Worm (Caenorhabditis elegans) whole organism, L2 larva: ENCODE measurements around the gene srx-85.

ENCODE experiments used
- C34F6.9 ChIP-seq: fragments of 150-350 bp; optimal IDR thresholded peaks from 2 replicates; lab custom pipeline; 2014; ENCODE audit warnings: missing biosample characterization, missing genetic modification characterization
- F13H6.1 ChIP-seq: sonication (generic microtip); optimal IDR thresholded peaks from 2 replicates; lab custom pipeline; 2016; ENCODE audit warnings: missing genetic modification characterization, missing compliant biosample characterization
- R02D3.7 ChIP-seq: fragments of 150-350 bp; optimal IDR thresholded peaks from 2 replicates; lab custom pipeline; 2014; ENCODE audit warnings: missing biosample characterization, missing genetic modification characterization
- Y55F3AM.14 ChIP-seq: fragments of 200-800 bp; sonication (Bioruptor generic); optimal IDR thresholded peaks from 2 replicates; lab custom pipeline; 2018; ENCODE audit warnings: mild to moderate bottlenecking, missing genetic modification characterization, missing compliant biosample characterization
- ZK546.5 ChIP-seq: sonication (generic microtip); optimal IDR thresholded peaks from 2 replicates; lab custom pipeline; 2017; ENCODE audit warnings: missing biosample characterization, missing genetic modification characterization
- alr-1 ChIP-seq: fragments of 150-350 bp; optimal IDR thresholded peaks from 2 replicates; lab custom pipeline; 2014; ENCODE audit warnings: missing biosample characterization, missing genetic modification characterization
- aly-2 ChIP-seq: fragments of 150-350 bp; optimal IDR thresholded peaks from 2 replicates; lab custom pipeline; 2014; ENCODE audit warnings: missing biosample characterization, missing genetic modification characterization
- ama-1 ChIP-seq: fragments of 150-350 bp; optimal IDR thresholded peaks from 2 replicates; lab custom pipeline; 2018; ENCODE audit warnings: inconsistent platforms
- blmp-1 ChIP-seq: sonication (generic microtip); optimal IDR thresholded peaks from 2 replicates; lab custom pipeline; 2017; ENCODE audit warnings: missing genetic modification characterization, mild to moderate bottlenecking, missing compliant biosample characterization, antibody characterized with exemption, moderate library complexity; ENCODE audit not compliant: insufficient read depth
- ceh-16 ChIP-seq: fragments of 150-350 bp; optimal IDR thresholded peaks from 2 replicates; lab custom pipeline; 2014; ENCODE audit warnings: missing biosample characterization, missing genetic modification characterization
- ceh-82 ChIP-seq: fragments of 150-350 bp; optimal IDR thresholded peaks from 2 replicates; lab custom pipeline; 2014; ENCODE audit warnings: missing biosample characterization, missing genetic modification characterization
- dmd-4 ChIP-seq: sonication (generic microtip); optimal IDR thresholded peaks from 2 replicates; lab custom pipeline; 2017; ENCODE audit warnings: missing biosample characterization, missing genetic modification characterization
- egl-27 ChIP-seq: sonication (generic microtip); optimal IDR thresholded peaks from 3 replicates; lab custom pipeline; 2017; ENCODE audit warnings: missing biosample characterization, missing genetic modification reagents, missing genetic modification characterization
- elt-1 ChIP-seq: fragments of 150-350 bp; optimal IDR thresholded peaks from 2 replicates; lab custom pipeline; 2014; ENCODE audit warnings: missing biosample characterization, missing genetic modification characterization
- elt-3 ChIP-seq: sonication (generic microtip); optimal IDR thresholded peaks from 2 replicates; lab custom pipeline; 2017; ENCODE audit warnings: missing biosample characterization, missing genetic modification characterization
- fos-1 ChIP-seq: fragments of 150-350 bp; optimal IDR thresholded peaks from 2 replicates; lab custom pipeline; 2014; ENCODE audit warnings: missing biosample characterization, missing genetic modification characterization
- gmeb-1 ChIP-seq: fragments of 150-350 bp; optimal IDR thresholded peaks from 2 replicates; lab custom pipeline; 2014; ENCODE audit warnings: missing biosample characterization, missing genetic modification characterization
- lin-11 ChIP-seq: fragments of 150-350 bp; sonication (generic microtip); optimal IDR thresholded peaks from 2 replicates; lab custom pipeline; 2014; ENCODE audit warnings: missing biosample characterization, missing genetic modification characterization, inconsistent platforms, mixed read lengths
- lin-13 ChIP-seq: fragments of 150-350 bp; optimal IDR thresholded peaks from 2 replicates; lab custom pipeline; 2014; ENCODE audit warnings: missing biosample characterization, missing genetic modification reagents, missing genetic modification characterization
- lin-39 ChIP-seq: fragments of 150-350 bp; optimal IDR thresholded peaks from 2 replicates; lab custom pipeline; 2014; ENCODE audit warnings: missing biosample characterization, missing genetic modification reagents, missing genetic modification characterization
- mbf-1 ChIP-seq: sonication (generic microtip); optimal IDR thresholded peaks from 2 replicates; lab custom pipeline; 2017; ENCODE audit warnings: missing biosample characterization, missing genetic modification characterization
- mdl-1 ChIP-seq, 2 experiments: fragments of 150-350 bp in 1 of 2; sonication (generic microtip) in 1 of 2; optimal IDR thresholded peaks; 2 replicates each; lab custom pipeline; 2017; ENCODE audit warnings: missing biosample characterization in 2 of 2, missing genetic modification characterization in 2 of 2
- nhr-10 ChIP-seq: sonication (generic microtip); optimal IDR thresholded peaks from 2 replicates; lab custom pipeline; 2017; ENCODE audit warnings: missing biosample characterization, missing genetic modification characterization
- nhr-12 ChIP-seq: fragments of 150-350 bp; optimal IDR thresholded peaks from 2 replicates; lab custom pipeline; 2014; ENCODE audit warnings: missing biosample characterization, missing genetic modification characterization
- nhr-129 ChIP-seq: fragments of 150-350 bp; optimal IDR thresholded peaks from 2 replicates; lab custom pipeline; 2014; ENCODE audit warnings: missing biosample characterization, missing genetic modification characterization
- nhr-21 ChIP-seq: fragments of 150-350 bp; optimal IDR thresholded peaks from 2 replicates; lab custom pipeline; 2014; ENCODE audit warnings: missing biosample characterization, missing genetic modification characterization
- nhr-23 ChIP-seq: fragments of 150-350 bp; optimal IDR thresholded peaks from 2 replicates; lab custom pipeline; 2014; ENCODE audit warnings: missing biosample characterization, missing genetic modification reagents, missing genetic modification characterization
- nhr-237 ChIP-seq: fragments of 150-350 bp; optimal IDR thresholded peaks from 2 replicates; lab custom pipeline; 2014; ENCODE audit warnings: missing biosample characterization, missing genetic modification characterization
- nhr-25 ChIP-seq: fragments of 150-350 bp; sonication (generic microtip); optimal IDR thresholded peaks from 3 replicates; lab custom pipeline; 2014; ENCODE audit warnings: missing biosample characterization, missing genetic modification characterization
- nhr-6 ChIP-seq: fragments of 150-350 bp; optimal IDR thresholded peaks from 2 replicates; lab custom pipeline; 2014; ENCODE audit warnings: missing biosample characterization, missing genetic modification characterization
- nhr-77 ChIP-seq: fragments of 150-350 bp; optimal IDR thresholded peaks from 2 replicates; lab custom pipeline; 2014; ENCODE audit warnings: missing biosample characterization, missing genetic modification characterization
- peb-1 ChIP-seq: fragments of 150-350 bp; optimal IDR thresholded peaks from 2 replicates; lab custom pipeline; 2014; ENCODE audit warnings: missing biosample characterization, missing genetic modification characterization
- sem-4 ChIP-seq: fragments of 150-350 bp; optimal IDR thresholded peaks from 2 replicates; lab custom pipeline; 2014; ENCODE audit warnings: missing biosample characterization, missing genetic modification reagents, missing genetic modification characterization
- skn-1 ChIP-seq: sonication (generic microtip); optimal IDR thresholded peaks from 2 replicates; lab custom pipeline; 2017; ENCODE audit warnings: missing biosample characterization, missing genetic modification characterization
- sma-3 ChIP-seq: sonication (generic microtip); optimal IDR thresholded peaks from 2 replicates; lab custom pipeline; 2016; ENCODE audit warnings: missing genetic modification reagents, missing genetic modification characterization, missing compliant biosample characterization
- sma-9 ChIP-seq, 2 experiments: fragments of 150-350 bp in 1 of 2; sonication (generic microtip) in 1 of 2; optimal IDR thresholded peaks; 2 replicates each; lab custom pipeline; 2014 to 2016; ENCODE audit warnings: missing genetic modification characterization in 2 of 2, mild to moderate bottlenecking in 1 of 2, missing biosample characterization in 1 of 2, missing compliant biosample characterization in 1 of 2, missing genetic modification reagents in 1 of 2, moderate library complexity in 1 of 2
- snpc-4 ChIP-seq: fragments of 150-350 bp; optimal IDR thresholded peaks from 2 replicates; lab custom pipeline; 2014; ENCODE audit warnings: missing biosample characterization, missing genetic modification characterization
- unc-39 ChIP-seq: fragments of 150-350 bp; optimal IDR thresholded peaks from 2 replicates; lab custom pipeline; 2014; ENCODE audit warnings: missing biosample characterization, missing genetic modification characterization
- unc-55 ChIP-seq: fragments of 150-350 bp; sonication (generic microtip); optimal IDR thresholded peaks from 3 replicates; lab custom pipeline; 2014; ENCODE audit warnings: missing biosample characterization, missing genetic modification reagents, missing genetic modification characterization
- unc-62 ChIP-seq: fragments of 150-350 bp; optimal IDR thresholded peaks from 2 replicates; lab custom pipeline; 2014; ENCODE audit warnings: missing biosample characterization, missing genetic modification reagents, missing genetic modification characterization
- ztf-1 ChIP-seq: fragments of 200-800 bp; sonication (Bioruptor generic); conservative IDR thresholded peaks from 2 replicates; pipeline ENCODE4 v1.3.6; 2022; ENCODE audit warnings: missing genetic modification characterization, missing compliant biosample characterization
- ztf-11 ChIP-seq: sonication (generic microtip); optimal IDR thresholded peaks from 2 replicates; lab custom pipeline; 2017; ENCODE audit warnings: missing biosample characterization, missing genetic modification characterization
- ztf-4 ChIP-seq: fragments of 150-350 bp; optimal IDR thresholded peaks from 2 replicates; lab custom pipeline; 2014; ENCODE audit warnings: missing biosample characterization, missing genetic modification characterization

The srx-85 gene

DNA sequence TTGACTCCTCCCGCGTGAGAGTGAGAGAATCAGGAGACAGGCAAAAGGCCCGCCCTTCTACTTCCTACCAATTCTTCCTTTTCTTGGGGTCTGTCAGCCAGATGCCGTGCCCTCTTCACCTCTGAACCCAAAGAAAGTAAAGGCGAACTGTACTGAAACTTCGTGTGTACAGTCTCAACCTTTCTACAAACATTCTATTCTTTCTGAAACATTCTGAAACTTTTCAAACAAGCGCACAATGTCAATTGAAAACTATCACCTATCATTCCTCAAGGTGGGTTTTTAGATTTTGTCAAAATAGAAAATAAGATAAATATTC is 20.0 kb upstream of the srx-85 start:
- peak; percentile 63 for TF ChIP-seq ama-1
- TF ChIP-seq ztf-1: no peak
- TF ChIP-seq sma-9 (GFP tag; optimal IDR thresholded peaks at IDR 0.05; lab: Kevin White, UChicago): no peak
- no peak for TF ChIP-seq sma-9 (tag; optimal IDR thresholded peaks at IDR 0.05; lab: Kevin White, UChicago)

DNA sequence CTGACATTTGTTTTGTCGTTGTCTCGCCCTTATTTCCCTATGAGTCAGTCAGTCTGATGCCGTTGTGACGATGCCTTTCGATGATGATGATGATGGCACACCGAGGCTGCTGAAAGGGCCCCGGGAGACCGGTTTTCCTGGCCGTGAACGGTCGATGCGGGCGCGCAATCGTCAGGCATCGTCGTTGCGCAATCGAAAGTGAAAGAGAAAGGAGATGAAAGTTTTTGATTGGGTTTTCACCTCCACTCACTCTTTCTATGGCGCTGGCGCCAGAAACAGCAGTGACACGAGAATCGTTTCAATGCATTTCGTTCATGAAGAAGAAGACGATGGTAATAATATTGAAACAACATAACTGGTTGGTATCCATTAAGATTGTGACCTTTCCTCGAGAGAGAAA is 19.5 kb upstream of the srx-85 start:
- TF ChIP-seq sem-4 (tag; lab: Kevin White, UChicago) (peak; percentile 80), snpc-4 (tag; lab: Kevin White, UChicago) (no peak), dmd-4 (tag; lab: Kevin White, UChicago) (no peak), egl-27 (tag; lab: Kevin White, UChicago) (peak; percentile 62), alr-1 (tag; lab: Kevin White, UChicago) (no peak), F13H6.1 (tag; lab: Kevin White, UChicago) (no peak), ceh-82 (no peak), nhr-237 (tag; lab: Kevin White, UChicago) (no peak), nhr-21 (peak; percentile 46), C34F6.9 (no peak), lin-39 (tag; lab: Kevin White, UChicago) (no peak), R02D3.7 (tag; lab: Kevin White, UChicago) (no peak), nhr-25 (peak; percentile 88), nhr-23 (tag; lab: Kevin White, UChicago) (no peak), elt-3 (tag; lab: Kevin White, UChicago) (no peak), elt-1 (no peak), mbf-1 (no peak), nhr-10 (tag; lab: Kevin White, UChicago) (no peak), aly-2 (tag; lab: Kevin White, UChicago) (no peak), unc-39 (no peak), blmp-1 (peak; percentile 100), peb-1 (tag; lab: Kevin White, UChicago) (no peak), nhr-12 (no peak), sma-3 (GFP tag; lab: Kevin White, UChicago) (peak; percentile 72), mdl-1 (tag; optimal IDR thresholded peaks at IDR 0.05; lab: Kevin White, UChicago) (no peak), gmeb-1 (tag; lab: Kevin White, UChicago) (no peak), Y55F3AM.14 (peak; percentile 61), fos-1 (tag; lab: Kevin White, UChicago) (peak; percentile 33), sma-9 (GFP tag; optimal IDR thresholded peaks at IDR 0.05; lab: Kevin White, UChicago) (peak; percentile 87), sma-9 (tag; optimal IDR thresholded peaks at IDR 0.05; lab: Kevin White, UChicago) (no peak), ama-1 (no peak), unc-62 (GFP tag; lab: Kevin White, UChicago) (no peak), skn-1 (no peak), nhr-6 (no peak), ZK546.5 (no peak), ceh-16 (no peak), lin-13 (GFP tag; lab: Kevin White, UChicago) (no peak), ztf-11 (tag; lab: Kevin White, UChicago) (no peak), nhr-77 (tag; lab: Kevin White, UChicago) (no peak), unc-55 (GFP tag; lab: Kevin White, UChicago) (no peak), nhr-129 (tag; lab: Kevin White, UChicago) (peak; percentile 67), lin-11 (tag; lab: Kevin White, UChicago) (no peak)

- TF ChIP-seq ztf-4 (no peak), peb-1 (tag; lab: Kevin White, UChicago) (no peak), lin-13 (GFP tag; lab: Kevin White, UChicago) (no peak), R02D3.7 (tag; lab: Kevin White, UChicago) (no peak)
- TF ChIP-seq, all 48 proteins: peak for 0
These were observed 19.0 kb upstream of the srx-85 start for ce11 chrV:11533365-11533949.
